Worm (Caenorhabditis elegans) whole organism, L4 larva: ENCODE data around the gene ZK1127.5.

Experiments used
- D1046.2 ChIP-seq: fragments of 200-800 bp; sonication (Bioruptor generic); IDR thresholded peaks from 2 replicates; pipeline ENCODE4 v1.3.6; 2022; ENCODE audit warnings: missing genetic modification characterization, missing compliant biosample characterization
- F10B5.3 ChIP-seq: sonication (generic microtip); optimal IDR thresholded peaks from 2 replicates; lab custom pipeline; 2016; ENCODE audit warnings: mild to moderate bottlenecking, missing genetic modification characterization, missing compliant biosample characterization
- F37D6.2 ChIP-seq: sonication (generic microtip); optimal IDR thresholded peaks from 2 replicates; lab custom pipeline; 2016; ENCODE audit warnings: mild to moderate bottlenecking, missing genetic modification characterization, missing compliant biosample characterization
- T20F7.1 ChIP-seq: fragments of 200-800 bp; sonication (Bioruptor generic); optimal IDR thresholded peaks from 2 replicates; lab custom pipeline; 2018; ENCODE audit warnings: mild to moderate bottlenecking, missing genetic modification characterization, missing compliant biosample characterization
- Y5F2A.4 ChIP-seq: fragments of 200-800 bp; sonication (Bioruptor generic); optimal IDR thresholded peaks from 2 replicates; lab custom pipeline; 2018; ENCODE audit warnings: mild to moderate bottlenecking, missing genetic modification characterization, missing compliant biosample characterization
- Y75B8A.6 ChIP-seq: fragments of 200-800 bp; sonication (Bioruptor generic); IDR thresholded peaks from 2 replicates; pipeline ENCODE4 v1.3.6; 2022; ENCODE audit warnings: missing genetic modification reagents, missing genetic modification characterization, missing compliant biosample characterization
- aha-1 ChIP-seq: fragments of 150-350 bp; peaks from one replicate; lab custom pipeline; 2014; ENCODE audit warnings: missing biosample characterization, missing genetic modification characterization
- ceh-20 ChIP-seq: fragments of 200-800 bp; sonication (Bioruptor generic); IDR thresholded peaks from 2 replicates; pipeline ENCODE4 v1.3.6; 2022; ENCODE audit warnings: missing genetic modification reagents, missing genetic modification characterization, missing compliant biosample characterization
- ceh-28 ChIP-seq: fragments of 150-350 bp; optimal IDR thresholded peaks from 2 replicates; lab custom pipeline; 2014; ENCODE audit warnings: missing biosample characterization, missing genetic modification reagents, missing genetic modification characterization
- ceh-32 ChIP-seq: sonication (generic microtip); optimal IDR thresholded peaks from 2 replicates; lab custom pipeline; 2016; ENCODE audit warnings: mild to moderate bottlenecking, missing genetic modification characterization, missing compliant biosample characterization; ENCODE audit not compliant: poor library complexity
- ceh-62 ChIP-seq: sonication (generic microtip); optimal IDR thresholded peaks from 2 replicates; lab custom pipeline; 2017; ENCODE audit warnings: missing biosample characterization, missing genetic modification characterization
- cey-2 ChIP-seq: sonication (generic microtip); optimal IDR thresholded peaks from 3 replicates; lab custom pipeline; 2017; ENCODE audit warnings: missing genetic modification characterization, mild to moderate bottlenecking, missing compliant biosample characterization, antibody characterized with exemption, borderline replicate concordance; ENCODE audit not compliant: insufficient read depth
- ctbp-1 ChIP-seq: fragments of 200-800 bp; sonication (Bioruptor generic); IDR thresholded peaks from 2 replicates; pipeline ENCODE4 v1.3.6; 2022; ENCODE audit warnings: missing genetic modification reagents, missing genetic modification characterization, missing compliant biosample characterization
- daf-16 ChIP-seq, 3 experiments: sonication (generic microtip); optimal IDR thresholded peaks; 2 replicates each; lab custom pipeline; 2016 to 2017; ENCODE audit warnings: missing genetic modification characterization in 3 of 3, missing genetic modification reagents in 3 of 3, mild to moderate bottlenecking in 2 of 3, missing compliant biosample characterization in 2 of 3, missing biosample characterization in 1 of 3, moderate library complexity in 1 of 3
- dmd-8 ChIP-seq: fragments of 200-800 bp; sonication (Bioruptor generic); IDR thresholded peaks from 2 replicates; pipeline ENCODE4 v1.3.6; 2022; ENCODE audit warnings: missing genetic modification characterization, missing compliant biosample characterization
- dpl-1 ChIP-seq: fragments of 150-350 bp; optimal IDR thresholded peaks from 2 replicates; lab custom pipeline; 2014; ENCODE audit warnings: missing biosample characterization, missing genetic modification reagents, missing genetic modification characterization
- dve-1 ChIP-seq: sonication (generic microtip); optimal IDR thresholded peaks from 2 replicates; lab custom pipeline; 2017; ENCODE audit warnings: antibody characterized with exemption, mild to moderate bottlenecking, missing genetic modification characterization, missing compliant biosample characterization; ENCODE audit not compliant: insufficient read depth
- egl-43 ChIP-seq: fragments of 200-800 bp; sonication (Bioruptor generic); IDR thresholded peaks from 2 replicates; pipeline ENCODE4 v1.3.6; 2022; ENCODE audit warnings: missing genetic modification reagents, missing genetic modification characterization, missing compliant biosample characterization
- fos-1 ChIP-seq: fragments of 150-350 bp; optimal IDR thresholded peaks from 2 replicates; lab custom pipeline; 2014; ENCODE audit warnings: missing biosample characterization, missing genetic modification characterization
- gei-8 ChIP-seq: fragments of 200-800 bp; sonication (Bioruptor generic); optimal IDR thresholded peaks from 2 replicates; lab custom pipeline; 2018; ENCODE audit warnings: mild to moderate bottlenecking, missing genetic modification characterization, missing compliant biosample characterization
- hmg-1.1 ChIP-seq: fragments of 200-800 bp; sonication (Bioruptor generic); IDR thresholded peaks from 2 replicates; pipeline ENCODE4 v1.3.6; 2022; ENCODE audit warnings: missing genetic modification reagents, missing genetic modification characterization, missing compliant biosample characterization
- lim-7 ChIP-seq: fragments of 200-800 bp; sonication (Bioruptor generic); IDR thresholded peaks from 2 replicates; pipeline ENCODE4 v1.3.6; 2022; ENCODE audit warnings: missing genetic modification characterization, missing compliant biosample characterization
- lin-1 ChIP-seq: fragments of 200-800 bp; sonication (Bioruptor generic); IDR thresholded peaks from 2 replicates; pipeline ENCODE4 v1.3.6; 2022; ENCODE audit warnings: missing genetic modification reagents, missing genetic modification characterization, missing compliant biosample characterization
- lin-29 ChIP-seq: fragments of 200-800 bp; sonication (Bioruptor generic); IDR thresholded peaks from 2 replicates; pipeline ENCODE4 v1.3.6; 2022; ENCODE audit warnings: missing genetic modification reagents, missing genetic modification characterization, missing compliant biosample characterization
- lir-3 ChIP-seq: sonication (generic microtip); optimal IDR thresholded peaks from 2 replicates; lab custom pipeline; 2016; ENCODE audit warnings: mild to moderate bottlenecking, missing genetic modification characterization, missing compliant biosample characterization
- madf-5 ChIP-seq, 2 experiments: fragments of 200-800 bp; sonication (Bioruptor generic); IDR thresholded peaks; 2 replicates each; pipeline ENCODE4 v1.3.6; 2022; ENCODE audit warnings: missing compliant biosample characterization in 2 of 2, missing genetic modification characterization in 2 of 2
- madf-9 ChIP-seq: fragments of 200-800 bp; sonication (Bioruptor generic); conservative IDR thresholded peaks from 2 replicates; pipeline ENCODE4 v1.3.6; 2022; ENCODE audit warnings: missing genetic modification reagents, missing genetic modification characterization, missing compliant biosample characterization
- mdl-1 ChIP-seq, 2 experiments: fragments of 150-350 bp in 1 of 2; sonication (generic microtip) in 1 of 2; optimal IDR thresholded peaks; 2 replicates each; lab custom pipeline; 2014 to 2017; ENCODE audit warnings: missing biosample characterization in 2 of 2, missing genetic modification characterization in 2 of 2
- mdt-29 ChIP-seq: fragments of 200-800 bp; sonication (Bioruptor generic); IDR thresholded peaks from 2 replicates; pipeline ENCODE4 v1.3.6; 2022; ENCODE audit warnings: missing genetic modification reagents, missing genetic modification characterization, missing compliant biosample characterization
- mep-1 ChIP-seq: fragments of 150-350 bp; sonication (generic microtip); optimal IDR thresholded peaks from 3 replicates; lab custom pipeline; 2014; ENCODE audit warnings: missing biosample characterization, missing genetic modification characterization
- mes-2 ChIP-seq: sonication (generic microtip); optimal IDR thresholded peaks from 2 replicates; lab custom pipeline; 2016; ENCODE audit warnings: missing genotype, mild to moderate bottlenecking, missing genetic modification characterization, missing compliant biosample characterization; ENCODE audit not compliant: poor library complexity, severe bottlenecking
- nhr-10 ChIP-seq: fragments of 150-350 bp; optimal IDR thresholded peaks from 2 replicates; lab custom pipeline; 2014; ENCODE audit warnings: missing biosample characterization, missing genetic modification characterization
- nhr-25 ChIP-seq: sonication (generic microtip); optimal IDR thresholded peaks from 2 replicates; lab custom pipeline; 2017; ENCODE audit warnings: missing genetic modification characterization, mild to moderate bottlenecking, missing compliant biosample characterization, antibody characterized with exemption, moderate library complexity, borderline replicate concordance; ENCODE audit not compliant: insufficient read depth
- nhr-28 ChIP-seq: fragments of 150-350 bp; optimal IDR thresholded peaks from 2 replicates; lab custom pipeline; 2014; ENCODE audit warnings: missing biosample characterization, missing genetic modification characterization
- nhr-42 ChIP-seq: fragments of 200-800 bp; sonication (Bioruptor generic); IDR thresholded peaks from 2 replicates; pipeline ENCODE4 v1.3.6; 2022; ENCODE audit warnings: missing genetic modification characterization, missing compliant biosample characterization
- nhr-48 ChIP-seq: sonication (generic microtip); optimal IDR thresholded peaks from 2 replicates; lab custom pipeline; 2016; ENCODE audit warnings: mild to moderate bottlenecking, missing genetic modification characterization, missing compliant biosample characterization
- nhr-77 ChIP-seq: fragments of 150-350 bp; optimal IDR thresholded peaks from 2 replicates; lab custom pipeline; 2014; ENCODE audit warnings: missing biosample characterization, missing genetic modification characterization
- pha-4 ChIP-seq, 2 experiments: fragments of 150-350 bp in 1 of 2; fragments of 200-800 bp in 1 of 2; sonication (Bioruptor generic) in 1 of 2; IDR thresholded peaks in 1 of 2; optimal IDR thresholded peaks in 1 of 2; 2 replicates each; pipeline versions ENCODE4 v1.3.6 to Lab custom; 2014 to 2022; ENCODE audit warnings: missing genetic modification characterization in 2 of 2, missing genetic modification reagents in 2 of 2, missing biosample characterization in 1 of 2, missing compliant biosample characterization in 1 of 2
- php-3 ChIP-seq: fragments of 200-800 bp; sonication (Bioruptor generic); IDR thresholded peaks from 2 replicates; pipeline ENCODE4 v1.3.6; 2022; ENCODE audit warnings: missing genetic modification reagents, missing genetic modification characterization, missing compliant biosample characterization
- pqm-1 ChIP-seq: sonication (generic microtip); optimal IDR thresholded peaks from 2 replicates; lab custom pipeline; 2017; ENCODE audit warnings: missing biosample characterization, missing genetic modification characterization
- set-16 ChIP-seq: fragments of 200-800 bp; sonication (Bioruptor generic); IDR thresholded peaks from 2 replicates; pipeline ENCODE4 v1.3.6; 2022; ENCODE audit warnings: missing genetic modification reagents, missing genetic modification characterization, missing compliant biosample characterization
- skn-1 ChIP-seq: fragments of 150-350 bp; optimal IDR thresholded peaks from 2 replicates; lab custom pipeline; 2014; ENCODE audit warnings: missing biosample characterization, missing genetic modification characterization
- spr-1 ChIP-seq: sonication (generic microtip); optimal IDR thresholded peaks from 2 replicates; lab custom pipeline; 2016; ENCODE audit warnings: mild to moderate bottlenecking, missing genetic modification characterization, missing compliant biosample characterization
- tag-97 ChIP-seq: fragments of 200-800 bp; sonication (Bioruptor generic); IDR thresholded peaks from 2 replicates; pipeline ENCODE4 v1.3.6; 2022; ENCODE audit warnings: missing genetic modification characterization, missing compliant biosample characterization
- tra-1 ChIP-seq: fragments of 200-800 bp; sonication (Bioruptor generic); IDR thresholded peaks from 2 replicates; pipeline ENCODE4 v1.3.6; 2022; ENCODE audit warnings: missing genetic modification reagents, missing genetic modification characterization, missing compliant biosample characterization
- unc-130 ChIP-seq: sonication (generic microtip); optimal IDR thresholded peaks from 2 replicates; lab custom pipeline; 2016; ENCODE audit warnings: missing genetic modification reagents, missing genetic modification characterization, missing compliant biosample characterization
- unc-62 ChIP-seq, 3 experiments: fragments of 150-350 bp in 1 of 3; sonication (generic microtip); optimal IDR thresholded peaks in 2 of 3; peaks in 1 of 3; 1 replicate in 1 of 3; 2 replicates in 2 of 3; lab custom pipeline; 2014 to 2017; ENCODE audit warnings: missing biosample characterization in 3 of 3, missing genetic modification characterization in 3 of 3, missing genetic modification reagents in 3 of 3, missing genotype in 1 of 3
- vab-7 ChIP-seq: fragments of 200-800 bp; sonication (Bioruptor generic); IDR thresholded peaks from 2 replicates; pipeline ENCODE4 v1.3.6; 2022; ENCODE audit warnings: missing genetic modification reagents, missing genetic modification characterization, missing compliant biosample characterization
- ztf-11 ChIP-seq: fragments of 150-350 bp; optimal IDR thresholded peaks from 2 replicates; lab custom pipeline; 2014; ENCODE audit warnings: missing biosample characterization, missing genetic modification characterization

The ZK1127.5 gene

DNA sequence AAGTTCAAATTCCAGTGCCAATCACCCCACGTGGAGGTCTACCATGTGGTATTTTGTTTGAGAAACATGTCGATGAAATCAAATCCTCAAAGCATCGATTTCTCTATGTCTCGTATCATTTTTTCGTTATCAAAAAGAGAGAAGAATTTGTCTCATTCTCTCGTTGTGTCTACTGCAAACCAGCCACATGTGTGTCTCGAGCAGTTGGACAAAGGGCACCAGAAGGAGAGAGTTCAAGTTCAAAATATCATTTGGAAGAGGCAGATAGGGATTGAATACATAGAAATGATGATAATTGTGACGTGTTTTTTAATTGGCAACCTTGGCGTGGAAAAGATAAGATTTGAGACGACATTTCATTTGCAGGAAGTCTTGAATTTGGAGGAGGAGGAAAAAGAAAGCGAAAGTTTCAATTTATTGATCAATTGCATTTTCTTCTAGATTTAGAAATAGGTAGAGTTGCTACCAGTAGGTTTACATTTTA lies 8.8 kb downstream of the ZK1127.5 start (continued):
- TF ChIP-seq ztf-11 (tag; lab: Kevin White, UChicago) (no peak), mep-1 (tag; lab: Kevin White, UChicago) (peak; percentile 53), lin-1 (GFP tag; lab: Robert Waterston, UW) (peak; percentile 42; the same call in 1 of the 2 replicates), lim-7 (no peak), ceh-20 (no peak), tra-1 (peak; percentile 63; the same call in 1 of the 2 replicates), Y75B8A.6 (0 out of 2 replicates have a peak, but pooled peaks have one; percentile 82), madf-9 (GFP tag; lab: Robert Waterston, UW) (no peak), ctbp-1 (GFP tag; lab: Robert Waterston, UW) (no peak), dve-1 (tag; lab: Kevin White, UChicago) (peak; percentile 69), lir-3 (tag; lab: Kevin White, UChicago) (no peak), egl-43 (no peak), nhr-48 (tag; lab: Kevin White, UChicago) (peak; percentile 45), mdl-1 (tag; optimal IDR thresholded peaks at IDR 0.05; lab: Kevin White, UChicago) (peak in 1 of 2 experiments; percentile 88), F10B5.3 (tag; lab: Kevin White, UChicago) (no peak), skn-1 (tag; lab: Kevin White, UChicago) (no peak), mes-2 (tag; lab: Kevin White, UChicago) (peak; percentile 37), pqm-1 (tag; lab: Kevin White, UChicago) (peak; percentile 57), nhr-77 (peak; percentile 34), nhr-10 (no peak), gei-8 (no peak), hmg-1.1 (GFP tag; lab: Robert Waterston, UW) (no peak), dmd-8 (GFP tag; lab: Robert Waterston, UW) (no peak), php-3 (peak; percentile 51), ceh-62 (no peak), nhr-42 (GFP tag; lab: Robert Waterston, UW) (no peak), cey-2 (peak; percentile 67), F37D6.2 (tag; lab: Kevin White, UChicago) (no peak), dpl-1 (GFP tag; lab: Kevin White, UChicago) (no peak), T20F7.1 (no peak), unc-130 (no peak), set-16 (no peak), ceh-28 (no peak), lin-29 (GFP tag; lab: Robert Waterston, UW) (no peak), unc-62 (GFP tag; optimal IDR thresholded peaks at IDR 0.05 in 1 of 2; lab: Kevin White, UChicago) (peak in 1 of 2 experiments; percentile 82), unc-62 (tag; optimal IDR thresholded peaks at IDR 0.05; lab: Kevin White, UChicago) (no peak), madf-5 (GFP tag; IDR thresholded peaks at IDR 0.05; lab: Robert Waterston, UW) (no peak), nhr-25 (tag; lab: Kevin White, UChicago) (peak; percentile 23), fos-1 (no peak), tag-97 (GFP tag; lab: Robert Waterston, UW) (no peak), mdt-29 (GFP tag; lab: Robert Waterston, UW) (no peak), aha-1 (tag; lab: Kevin White, UChicago) (peak; percentile 80), ceh-32 (tag; lab: Kevin White, UChicago) (no peak), pha-4 (GFP tag; IDR thresholded peaks at IDR 0.05; lab: Robert Waterston, UW) (no peak), pha-4 (tag; optimal IDR thresholded peaks at IDR 0.05; lab: Kevin White, UChicago) (no peak), spr-1 (tag; lab: Kevin White, UChicago) (no peak), nhr-28 (tag; lab: Kevin White, UChicago) (peak; percentile 66), Y5F2A.4 (no peak), daf-16 (GFP tag; optimal IDR thresholded peaks at IDR 0.05; lab: Kevin White, UChicago) (peak in 1 of 2 experiments; percentile 10), daf-16 (tag; optimal IDR thresholded peaks at IDR 0.05; lab: Kevin White, UChicago) (peak; percentile 62), vab-7 (GFP tag; lab: Robert Waterston, UW) (no peak), D1046.2 (GFP tag; lab: Robert Waterston, UW) (no peak)
